Worm (Caenorhabditis elegans): ENCODE results near the gene usp-33.

Gene usp-33

ce11 chrX:15600512-15601117, 9.4 kb downstream of the usp-33 start, which contains the start of gene ent-2:
ent-2 (plus strand) TSS chrX:15601067.
- TF ChIP-seq him-1 (tag; optimal IDR thresholded peaks at IDR 0.05) (peak; percentile 68), dao-5 (tag; optimal IDR thresholded peaks at IDR 0.05) (no peak)

- no peak for TF ChIP-seq him-1 (tag; optimal IDR thresholded peaks at IDR 0.05)
- TF ChIP-seq W03F9.2 (tag; optimal IDR thresholded peaks at IDR 0.05), result no peak
- TF ChIP-seq dao-5 (tag; optimal IDR thresholded peaks at IDR 0.05), result no peak
These were observed 13.1 kb downstream of the usp-33 start for ce11 chrX:15604236-15604635.

- TF ChIP-seq him-1 (tag; optimal IDR thresholded peaks at IDR 0.05), result peak; percentile 54
- TF ChIP-seq W03F9.2 (tag; optimal IDR thresholded peaks at IDR 0.05), result no peak
- peak; percentile 50 for TF ChIP-seq dao-5 (tag; optimal IDR thresholded peaks at IDR 0.05)
These were observed 15.6 kb downstream of the usp-33 start, which contains the start of gene rab-14 for ce11 chrX:15606585-15607276. rab-14 (minus strand) TSS chrX:15606635.

ce11 chrX:15607498-15608019, 16.4 kb downstream of the usp-33 start, which contains the start of gene nipi-3:
nipi-3 (plus strand) TSS chrX:15607969.
- no peak for TF ChIP-seq dao-5 (tag; optimal IDR thresholded peaks at IDR 0.05)
- peak; percentile 86 for TF ChIP-seq W03F9.2 (tag; optimal IDR thresholded peaks at IDR 0.05)
- TF ChIP-seq him-1 (tag; optimal IDR thresholded peaks at IDR 0.05), result peak; percentile 82

ce11 chrX:15608593-15608992, 17.4 kb downstream of the usp-33 start:
- no peak for TF ChIP-seq dao-5 (tag; optimal IDR thresholded peaks at IDR 0.05)
- TF ChIP-seq W03F9.2 (tag; optimal IDR thresholded peaks at IDR 0.05), result no peak
- TF ChIP-seq him-1 (tag; optimal IDR thresholded peaks at IDR 0.05), result no peak

- TF ChIP-seq dao-5 (tag; optimal IDR thresholded peaks at IDR 0.05) (no peak), W03F9.2 (tag; optimal IDR thresholded peaks at IDR 0.05) (no peak), him-1 (tag; optimal IDR thresholded peaks at IDR 0.05) (no peak)
These were observed 18.5 kb downstream of the usp-33 start for ce11 chrX:15609698-15610097.

- TF ChIP-seq him-1 (tag; optimal IDR thresholded peaks at IDR 0.05), result peak; percentile 10
- peak; percentile 74 for TF ChIP-seq W03F9.2 (tag; optimal IDR thresholded peaks at IDR 0.05)
- no peak for TF ChIP-seq dao-5 (tag; optimal IDR thresholded peaks at IDR 0.05)
These were observed 19.4 kb downstream of the usp-33 start for ce11 chrX:15610527-15611091.

ce11 chrX:15613745-15614229, 22.6 kb downstream of the usp-33 start, which contains the start of gene K09E9.3:
K09E9.3 (minus strand) TSS chrX:15613795.
- no peak for TF ChIP-seq W03F9.2 (tag; optimal IDR thresholded peaks at IDR 0.05)
- TF ChIP-seq him-1 (tag; optimal IDR thresholded peaks at IDR 0.05), result no peak
- TF ChIP-seq dao-5 (tag; optimal IDR thresholded peaks at IDR 0.05), result no peak

DNA sequence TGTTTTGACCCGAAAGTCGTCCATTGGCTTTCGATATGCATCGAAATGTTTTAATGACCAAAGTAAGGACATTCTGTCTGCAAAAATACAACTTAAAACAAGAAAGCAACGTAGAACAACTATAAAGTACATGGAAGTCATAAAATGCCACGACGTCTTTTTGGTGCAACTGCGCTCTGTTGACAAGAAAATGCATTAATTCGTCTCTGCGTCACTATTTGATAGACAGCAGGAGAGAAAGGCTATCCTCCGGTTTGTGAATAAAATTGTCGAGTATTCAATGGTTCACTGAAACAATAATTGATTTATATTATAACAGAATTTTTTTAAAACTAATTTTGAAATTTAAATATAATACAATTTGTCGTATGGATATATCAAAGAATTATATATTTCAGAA, 25.3 kb downstream of the usp-33 start, which contains the start of gene ergi-3:
ergi-3 (minus strand) TSS at position 311 of the 400 bp plus-strand sequence.
- TF ChIP-seq him-1 (tag; optimal IDR thresholded peaks at IDR 0.05), result no peak
- peak; percentile 77 for TF ChIP-seq W03F9.2 (tag; optimal IDR thresholded peaks at IDR 0.05)
- no peak for TF ChIP-seq dao-5 (tag; optimal IDR thresholded peaks at IDR 0.05)

DNA sequence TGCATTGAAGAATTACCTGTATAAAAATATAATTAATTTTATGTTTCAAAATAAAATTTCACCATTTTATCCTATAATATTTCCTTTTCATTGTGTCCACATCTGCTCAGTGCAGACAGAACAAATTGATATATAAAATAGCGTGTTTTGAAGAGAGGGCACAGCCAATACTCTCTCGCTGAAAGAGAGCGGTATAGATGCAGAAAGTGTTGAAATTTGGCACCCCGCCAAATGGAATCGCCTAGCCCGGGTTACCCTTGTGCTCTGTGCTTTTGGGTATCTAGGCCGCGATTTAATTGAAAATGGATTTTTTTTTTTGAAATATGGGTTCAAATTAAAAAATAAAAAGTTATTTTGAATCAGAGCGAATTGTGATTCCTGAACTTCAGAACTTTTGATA, 26.0 kb downstream of the usp-33 start:
- TF ChIP-seq dao-5 (tag; optimal IDR thresholded peaks at IDR 0.05) (no peak), W03F9.2 (tag; optimal IDR thresholded peaks at IDR 0.05) (no peak), him-1 (tag; optimal IDR thresholded peaks at IDR 0.05) (no peak)

DNA sequence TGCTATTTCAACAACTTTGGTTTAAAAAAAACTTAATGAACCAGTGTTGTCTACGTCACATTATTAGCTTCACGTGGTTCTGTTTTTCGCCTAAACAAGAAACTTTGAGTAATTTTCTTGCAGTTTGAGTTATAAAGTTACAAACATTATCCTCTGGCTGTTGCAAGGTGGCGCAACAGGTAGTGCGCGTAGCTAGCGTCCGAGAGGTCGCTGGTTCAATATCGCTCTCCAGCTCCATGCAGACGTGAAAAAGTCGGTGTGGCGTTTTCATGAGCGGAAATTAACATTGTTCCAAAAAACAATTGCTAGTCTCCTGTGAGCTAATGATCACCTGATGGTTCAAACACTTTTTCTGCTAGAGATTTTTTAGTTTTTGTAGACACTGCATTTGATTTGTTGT, 28.1 kb downstream of the usp-33 start:
- TF ChIP-seq dao-5 (tag; optimal IDR thresholded peaks at IDR 0.05) (peak; percentile 45), W03F9.2 (tag; optimal IDR thresholded peaks at IDR 0.05) (no peak), him-1 (tag; optimal IDR thresholded peaks at IDR 0.05) (no peak)

DNA sequence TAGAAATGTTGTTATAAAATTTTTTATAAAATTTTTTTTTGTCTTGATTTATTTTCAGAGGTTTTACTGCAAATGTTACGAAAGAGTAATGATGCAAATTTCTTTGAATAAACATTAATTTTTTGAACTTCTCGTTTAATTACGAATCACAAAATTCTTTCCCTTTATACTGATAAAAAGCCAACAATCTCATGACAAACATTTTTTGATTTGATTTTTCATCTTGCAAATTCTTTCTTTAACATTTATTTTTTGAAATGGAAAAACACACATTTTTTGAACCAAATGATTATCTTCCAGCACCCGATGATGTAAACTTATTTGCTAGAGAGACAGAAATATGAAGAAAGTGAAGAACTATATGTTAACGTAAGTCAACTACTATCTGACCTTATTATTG, 29.0 kb downstream of the usp-33 start, which contains the start of gene K09E9.1:
K09E9.1 (plus strand) TSS at position 301 of the 400 bp plus-strand sequence.
- no peak for TF ChIP-seq W03F9.2 (tag; optimal IDR thresholded peaks at IDR 0.05)
- no peak for TF ChIP-seq him-1 (tag; optimal IDR thresholded peaks at IDR 0.05)
- TF ChIP-seq dao-5 (tag; optimal IDR thresholded peaks at IDR 0.05), result no peak

DNA sequence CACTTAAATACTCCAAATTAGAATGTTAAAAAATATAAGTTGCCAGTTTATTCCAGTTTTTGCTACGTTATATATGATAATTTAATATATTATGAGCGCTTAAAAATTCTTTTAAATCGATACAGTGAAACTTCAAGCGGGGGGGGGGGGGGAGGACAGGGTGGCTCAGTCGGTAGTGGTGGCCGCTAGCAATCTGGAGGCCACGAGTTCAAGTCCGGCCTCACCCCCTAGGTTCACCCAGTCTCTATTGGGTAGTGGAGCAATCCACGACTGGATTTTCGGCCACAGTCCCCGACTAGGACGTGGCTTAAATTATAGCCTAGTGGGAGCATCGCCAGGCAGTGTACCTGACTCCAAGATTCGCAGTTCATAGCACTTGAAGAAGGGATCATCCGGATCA, 29.8 kb downstream of the usp-33 start:
- TF ChIP-seq dao-5 (tag; optimal IDR thresholded peaks at IDR 0.05) (no peak), him-1 (tag; optimal IDR thresholded peaks at IDR 0.05) (no peak), W03F9.2 (tag; optimal IDR thresholded peaks at IDR 0.05) (no peak)

ce11 chrX:15622041-15622440, 30.9 kb downstream of the usp-33 start:
- TF ChIP-seq dao-5 (tag; optimal IDR thresholded peaks at IDR 0.05) (no peak), him-1 (tag; optimal IDR thresholded peaks at IDR 0.05) (no peak), W03F9.2 (tag; optimal IDR thresholded peaks at IDR 0.05) (no peak)

Measured in whole organism, L4/young adult.